Fruit fly (Drosophila melanogaster): ENCODE data around the gene CG8852.

Gene CG8852

dm6 chr2L:3573172-3573755 lies 48.3 kb downstream of the CG8852 start (continued):
- TF ChIP-seq luna (GFP tag; optimal IDR thresholded peaks at IDR 0.05) (no peak), CG17612 (GFP tag; IDR thresholded peaks at IDR 0.05) (no peak), chif (GFP tag; optimal IDR thresholded peaks at IDR 0.05) (peak; percentile 71 to 73), pho (GFP tag; optimal IDR thresholded peaks at IDR 0.05) (no peak), CG5953 (GFP tag; IDR thresholded peaks at IDR 0.05) (0 out of 2 replicates have a peak, but pooled peaks have one; percentile 33), tin (GFP tag; optimal IDR thresholded peaks at IDR 0.05) (peak; percentile 39), CG18764 (GFP tag; optimal IDR thresholded peaks at IDR 0.05) (no peak), Ptx1 (GFP tag; IDR thresholded peaks at IDR 0.05) (peak; percentile 80), Bteb2 (GFP tag; optimal IDR thresholded peaks at IDR 0.05) (no peak), sens-2 (GFP tag; IDR thresholded peaks at IDR 0.05) (no peak), Pdp1 (GFP tag; optimal IDR thresholded peaks at IDR 0.05) (peak; percentile 34 to 57), dati (GFP tag; IDR thresholded peaks at IDR 0.05) (peak; percentile 52; the same call in 1 of the 2 replicates), esg (GFP tag; conservative IDR thresholded peaks at IDR 0.05) (peak; percentile 80), ash1 (GFP tag; optimal IDR thresholded peaks at IDR 0.05) (no peak), wek (GFP tag; optimal IDR thresholded peaks at IDR 0.05) (no peak), Tbp (GFP tag; optimal IDR thresholded peaks at IDR 0.05) (no peak), Eip74EF (GFP tag; optimal IDR thresholded peaks at IDR 0.05) (peak in 1 of 2 experiments; percentile 55), NfI (GFP tag; optimal IDR thresholded peaks at IDR 0.05) (peak; percentile 66), HLH4C (GFP tag; IDR thresholded peaks at IDR 0.05; ENCODE audit: partially characterized antibody) (no peak), az2 (GFP tag; optimal IDR thresholded peaks at IDR 0.05) (peak; percentile 63), CG9727 (GFP tag; optimal IDR thresholded peaks at IDR 0.05) (peak; percentile 31), CG15011 (GFP tag; optimal IDR thresholded peaks at IDR 0.05) (peak; percentile 39), Lpt (GFP tag; optimal IDR thresholded peaks at IDR 0.05) (no peak), tup (GFP tag; optimal IDR thresholded peaks at IDR 0.05) (no peak), tna (GFP tag; IDR thresholded peaks at IDR 0.05; ENCODE audit: partially characterized antibody) (no peak), hth (optimal IDR thresholded peaks at IDR 0.05) (no peak), odd (GFP tag; optimal IDR thresholded peaks at IDR 0.05) (peak; percentile 60), Doc3 (GFP tag; IDR thresholded peaks at IDR 0.05; ENCODE audit: partially characterized antibody) (no peak), HmgD (GFP tag; optimal IDR thresholded peaks at IDR 0.05) (no peak), pros (GFP tag; optimal IDR thresholded peaks at IDR 0.05) (no peak), CG17568 (GFP tag; optimal IDR thresholded peaks at IDR 0.05) (no peak), CG1024 (GFP tag; IDR thresholded peaks at IDR 0.05) (no peak), Ets97D (GFP tag; optimal IDR thresholded peaks at IDR 0.05) (no peak), CG16813 (GFP tag; IDR thresholded peaks at IDR 0.05; ENCODE audit: partially characterized antibody) (no peak), CG9932 (GFP tag; IDR thresholded peaks at IDR 0.05) (no peak), peb (GFP tag; IDR thresholded peaks at IDR 0.05) (peak; percentile 44; the same call in 1 of the 2 replicates), CG8089 (GFP tag; optimal IDR thresholded peaks at IDR 0.05) (peak; percentile 19), CG12942 (GFP tag; optimal IDR thresholded peaks at IDR 0.05) (peak; percentile 53), fd3F (GFP tag; optimal IDR thresholded peaks at IDR 0.05) (peak; percentile 47), Scr (GFP tag; IDR thresholded peaks at IDR 0.05; ENCODE audit: partially characterized antibody) (no peak), tx (GFP tag; optimal IDR thresholded peaks at IDR 0.05) (peak; percentile 55), CG16779 (GFP tag; IDR thresholded peaks at IDR 0.05) (no peak), so (GFP tag; IDR thresholded peaks at IDR 0.05) (peak; percentile 73; the same call in 1 of the 3 replicates), kah (GFP tag; optimal IDR thresholded peaks at IDR 0.05) (peak; percentile 21), gfzf (GFP tag; optimal IDR thresholded peaks at IDR 0.05) (no peak), CG9797 (GFP tag; optimal IDR thresholded peaks at IDR 0.05) (no peak), CG43689 (GFP tag; IDR thresholded peaks at IDR 0.05) (no peak), CG8944 (GFP tag; optimal IDR thresholded peaks at IDR 0.05) (peak; percentile 52), ato (GFP tag; IDR thresholded peaks at IDR 0.05; ENCODE audit: partially characterized antibody) (no peak), CG3838 (GFP tag; optimal IDR thresholded peaks at IDR 0.05) (no peak)

Measured in whole organism, embryonic.